Fruit fly (Drosophila melanogaster): ENCODE results near the gene neo.
A peak's percentile ranks its signal among the peaks of the same experiment; 100 is the strongest.

neo gene

dm6 chr3R:29778139-29778984, 40.6 kb upstream of the neo start (continued):
- TF ChIP-seq sd (tag; optimal IDR thresholded peaks at IDR 0.05) (peak; percentile 67), wek (GFP tag; optimal IDR thresholded peaks at IDR 0.05) (no peak), CG16813 (GFP tag; IDR thresholded peaks at IDR 0.05; ENCODE audit: partially characterized antibody) (no peak), NFAT (GFP tag; IDR thresholded peaks at IDR 0.05) (no peak), CG6175 (GFP tag; IDR thresholded peaks at IDR 0.05) (peak; percentile 58; the same call in 1 of the 3 replicates), HLH54F (GFP tag; optimal IDR thresholded peaks at IDR 0.05) (no peak), Xrp1 (GFP tag; IDR thresholded peaks at IDR 0.05) (no peak), MTF-1 (GFP tag; optimal IDR thresholded peaks at IDR 0.05; ENCODE audit: borderline replicate concordance) (no peak), kay (GFP tag; optimal IDR thresholded peaks at IDR 0.05) (peak; percentile 96), CG15514 (GFP tag; optimal IDR thresholded peaks at IDR 0.05) (peak; percentile 29), CG6654 (GFP tag; optimal IDR thresholded peaks at IDR 0.05) (no peak), CG9817 (tag; optimal IDR thresholded peaks at IDR 0.05) (no peak), ATbp (GFP tag; optimal IDR thresholded peaks at IDR 0.05) (no peak), crp (GFP tag; optimal IDR thresholded peaks at IDR 0.05) (no peak), Sin3A (optimal IDR thresholded peaks at IDR 0.05) (no peak), Dad (GFP tag; optimal IDR thresholded peaks at IDR 0.05) (no peak), Bdp1 (GFP tag; optimal IDR thresholded peaks at IDR 0.05) (no peak), CG18476 (GFP tag; optimal IDR thresholded peaks at IDR 0.05) (no peak), Vsx1 (GFP tag; optimal IDR thresholded peaks at IDR 0.05) (no peak), CG8388 (GFP tag; optimal IDR thresholded peaks at IDR 0.05) (no peak), Neu2 (GFP tag; optimal IDR thresholded peaks at IDR 0.05; ENCODE audit: borderline replicate concordance) (no peak), CG42726 (GFP tag; IDR thresholded peaks at IDR 0.05; ENCODE audit: partially characterized antibody) (no peak), crol (GFP tag; IDR thresholded peaks at IDR 0.05) (peak; percentile 52; the same call in 1 of the 2 replicates), CG6791 (GFP tag; IDR thresholded peaks at IDR 0.05; ENCODE audit: partially characterized antibody) (no peak), CG10979 (tag; optimal IDR thresholded peaks at IDR 0.05) (no peak), CG34422 (GFP tag; IDR thresholded peaks at IDR 0.05) (no peak), CG11085 (GFP tag; IDR thresholded peaks at IDR 0.05) (no peak), Med (GFP tag) (no peak), CG9797 (GFP tag; optimal IDR thresholded peaks at IDR 0.05) (no peak), fd3F (GFP tag; optimal IDR thresholded peaks at IDR 0.05) (no peak), CG13894 (tag; optimal IDR thresholded peaks at IDR 0.05) (peak; percentile 68), onecut (GFP tag; IDR thresholded peaks at IDR 0.05) (no peak), Blimp-1 (GFP tag; optimal IDR thresholded peaks at IDR 0.05) (no peak), HLH4C (GFP tag; IDR thresholded peaks at IDR 0.05; ENCODE audit: partially characterized antibody) (no peak), Antp (GFP tag; optimal IDR thresholded peaks at IDR 0.05) (no peak), sim (GFP tag; IDR thresholded peaks at IDR 0.05) (no peak), CG8944 (GFP tag; optimal IDR thresholded peaks at IDR 0.05) (no peak), CG14860 (GFP tag; IDR thresholded peaks at IDR 0.05; ENCODE audit: partially characterized antibody) (no peak), Deaf1 (tag; optimal IDR thresholded peaks at IDR 0.05) (peak; percentile 54), CG8478 (optimal IDR thresholded peaks at IDR 0.05) (no peak), CG16863 (GFP tag; optimal IDR thresholded peaks at IDR 0.05) (no peak), z (GFP tag; IDR thresholded peaks at IDR 0.05) (peak; percentile 98), pita (GFP tag; optimal IDR thresholded peaks at IDR 0.05) (no peak), CG15479 (GFP tag; optimal IDR thresholded peaks at IDR 0.05) (no peak), CG16779 (GFP tag; IDR thresholded peaks at IDR 0.05) (no peak), Fer3 (tag; optimal IDR thresholded peaks at IDR 0.05) (no peak), amos (GFP tag; IDR thresholded peaks at IDR 0.05; ENCODE audit: partially characterized antibody) (peak; percentile 34; the same call in 1 of the 2 replicates), gcm2 (GFP tag; optimal IDR thresholded peaks at IDR 0.05) (no peak), CG10543 (GFP tag; optimal IDR thresholded peaks at IDR 0.05) (peak; percentile 27)

Measured in whole organism, embryonic.